Worm (Caenorhabditis elegans) whole organism, L2 larva: ENCODE results near the gene vgln-1.
A peak's percentile ranks its signal among the peaks of the same experiment; 100 is the strongest.

Experiments used
- C34F6.9 ChIP-seq: fragments of 150-350 bp; optimal IDR thresholded peaks from 2 replicates; lab custom pipeline; 2014; ENCODE audit warnings: missing biosample characterization, missing genetic modification characterization
- F13H6.1 ChIP-seq: sonication (generic microtip); optimal IDR thresholded peaks from 2 replicates; lab custom pipeline; 2016; ENCODE audit warnings: missing genetic modification characterization, missing compliant biosample characterization
- alr-1 ChIP-seq: fragments of 150-350 bp; optimal IDR thresholded peaks from 2 replicates; lab custom pipeline; 2014; ENCODE audit warnings: missing biosample characterization, missing genetic modification characterization
- ama-1 ChIP-seq: fragments of 150-350 bp; optimal IDR thresholded peaks from 2 replicates; lab custom pipeline; 2018; ENCODE audit warnings: inconsistent platforms
- blmp-1 ChIP-seq: sonication (generic microtip); optimal IDR thresholded peaks from 2 replicates; lab custom pipeline; 2017; ENCODE audit warnings: missing genetic modification characterization, mild to moderate bottlenecking, missing compliant biosample characterization, antibody characterized with exemption, moderate library complexity; ENCODE audit not compliant: insufficient read depth
- ceh-16 ChIP-seq: fragments of 150-350 bp; optimal IDR thresholded peaks from 2 replicates; lab custom pipeline; 2014; ENCODE audit warnings: missing biosample characterization, missing genetic modification characterization
- ceh-82 ChIP-seq: fragments of 150-350 bp; optimal IDR thresholded peaks from 2 replicates; lab custom pipeline; 2014; ENCODE audit warnings: missing biosample characterization, missing genetic modification characterization
- crh-2 ChIP-seq: sonication (generic microtip); optimal IDR thresholded peaks from 2 replicates; lab custom pipeline; 2017; ENCODE audit warnings: missing biosample characterization, missing genetic modification characterization
- egl-27 ChIP-seq: sonication (generic microtip); optimal IDR thresholded peaks from 3 replicates; lab custom pipeline; 2017; ENCODE audit warnings: missing biosample characterization, missing genetic modification reagents, missing genetic modification characterization
- fos-1 ChIP-seq: fragments of 150-350 bp; optimal IDR thresholded peaks from 2 replicates; lab custom pipeline; 2014; ENCODE audit warnings: missing biosample characterization, missing genetic modification characterization
- gmeb-1 ChIP-seq: fragments of 150-350 bp; optimal IDR thresholded peaks from 2 replicates; lab custom pipeline; 2014; ENCODE audit warnings: missing biosample characterization, missing genetic modification characterization
- lin-11 ChIP-seq: fragments of 150-350 bp; sonication (generic microtip); optimal IDR thresholded peaks from 2 replicates; lab custom pipeline; 2014; ENCODE audit warnings: missing biosample characterization, missing genetic modification characterization, inconsistent platforms, mixed read lengths
- lin-13 ChIP-seq: fragments of 150-350 bp; optimal IDR thresholded peaks from 2 replicates; lab custom pipeline; 2014; ENCODE audit warnings: missing biosample characterization, missing genetic modification reagents, missing genetic modification characterization
- lsy-2 ChIP-seq, 2 experiments: fragments of 150-350 bp in 1 of 2; sonication (generic microtip) in 1 of 2; optimal IDR thresholded peaks; 2 replicates each; lab custom pipeline; 2014 to 2017; ENCODE audit warnings: missing biosample characterization in 2 of 2, missing genetic modification characterization in 2 of 2
- mab-5 ChIP-seq: fragments of 150-350 bp; optimal IDR thresholded peaks from 2 replicates; lab custom pipeline; 2014; ENCODE audit warnings: missing biosample characterization, missing genetic modification characterization
- mdl-1 ChIP-seq, 2 experiments: fragments of 150-350 bp in 1 of 2; sonication (generic microtip) in 1 of 2; optimal IDR thresholded peaks; 2 replicates each; lab custom pipeline; 2017; ENCODE audit warnings: missing biosample characterization in 2 of 2, missing genetic modification characterization in 2 of 2
- nhr-10 ChIP-seq: sonication (generic microtip); optimal IDR thresholded peaks from 2 replicates; lab custom pipeline; 2017; ENCODE audit warnings: missing biosample characterization, missing genetic modification characterization
- nhr-11 ChIP-seq: fragments of 150-350 bp; optimal IDR thresholded peaks from 2 replicates; lab custom pipeline; 2014; ENCODE audit warnings: missing biosample characterization, missing genetic modification characterization
- nhr-129 ChIP-seq: fragments of 150-350 bp; optimal IDR thresholded peaks from 2 replicates; lab custom pipeline; 2014; ENCODE audit warnings: missing biosample characterization, missing genetic modification characterization
- nhr-21 ChIP-seq: fragments of 150-350 bp; optimal IDR thresholded peaks from 2 replicates; lab custom pipeline; 2014; ENCODE audit warnings: missing biosample characterization, missing genetic modification characterization
- nhr-23 ChIP-seq: fragments of 150-350 bp; optimal IDR thresholded peaks from 2 replicates; lab custom pipeline; 2014; ENCODE audit warnings: missing biosample characterization, missing genetic modification reagents, missing genetic modification characterization
- nhr-25 ChIP-seq: fragments of 150-350 bp; sonication (generic microtip); optimal IDR thresholded peaks from 3 replicates; lab custom pipeline; 2014; ENCODE audit warnings: missing biosample characterization, missing genetic modification characterization
- nhr-6 ChIP-seq: fragments of 150-350 bp; optimal IDR thresholded peaks from 2 replicates; lab custom pipeline; 2014; ENCODE audit warnings: missing biosample characterization, missing genetic modification characterization
- peb-1 ChIP-seq: fragments of 150-350 bp; optimal IDR thresholded peaks from 2 replicates; lab custom pipeline; 2014; ENCODE audit warnings: missing biosample characterization, missing genetic modification characterization
- sem-4 ChIP-seq: fragments of 150-350 bp; optimal IDR thresholded peaks from 2 replicates; lab custom pipeline; 2014; ENCODE audit warnings: missing biosample characterization, missing genetic modification reagents, missing genetic modification characterization
- skn-1 ChIP-seq: sonication (generic microtip); optimal IDR thresholded peaks from 2 replicates; lab custom pipeline; 2017; ENCODE audit warnings: missing biosample characterization, missing genetic modification characterization
- sma-3 ChIP-seq: sonication (generic microtip); optimal IDR thresholded peaks from 2 replicates; lab custom pipeline; 2016; ENCODE audit warnings: missing genetic modification reagents, missing genetic modification characterization, missing compliant biosample characterization
- sma-9 ChIP-seq, 2 experiments: fragments of 150-350 bp in 1 of 2; sonication (generic microtip) in 1 of 2; optimal IDR thresholded peaks; 2 replicates each; lab custom pipeline; 2014 to 2016; ENCODE audit warnings: missing genetic modification characterization in 2 of 2, mild to moderate bottlenecking in 1 of 2, missing biosample characterization in 1 of 2, missing compliant biosample characterization in 1 of 2, missing genetic modification reagents in 1 of 2, moderate library complexity in 1 of 2
- snpc-4 ChIP-seq: fragments of 150-350 bp; optimal IDR thresholded peaks from 2 replicates; lab custom pipeline; 2014; ENCODE audit warnings: missing biosample characterization, missing genetic modification characterization
- unc-39 ChIP-seq: fragments of 150-350 bp; optimal IDR thresholded peaks from 2 replicates; lab custom pipeline; 2014; ENCODE audit warnings: missing biosample characterization, missing genetic modification characterization
- unc-55 ChIP-seq: fragments of 150-350 bp; sonication (generic microtip); optimal IDR thresholded peaks from 3 replicates; lab custom pipeline; 2014; ENCODE audit warnings: missing biosample characterization, missing genetic modification reagents, missing genetic modification characterization
- unc-62 ChIP-seq: fragments of 150-350 bp; optimal IDR thresholded peaks from 2 replicates; lab custom pipeline; 2014; ENCODE audit warnings: missing biosample characterization, missing genetic modification reagents, missing genetic modification characterization
- ztf-1 ChIP-seq: fragments of 200-800 bp; sonication (Bioruptor generic); conservative IDR thresholded peaks from 2 replicates; pipeline ENCODE4 v1.3.6; 2022; ENCODE audit warnings: missing genetic modification characterization, missing compliant biosample characterization
- ztf-11 ChIP-seq: sonication (generic microtip); optimal IDR thresholded peaks from 2 replicates; lab custom pipeline; 2017; ENCODE audit warnings: missing biosample characterization, missing genetic modification characterization
- ztf-4 ChIP-seq: fragments of 150-350 bp; optimal IDR thresholded peaks from 2 replicates; lab custom pipeline; 2014; ENCODE audit warnings: missing biosample characterization, missing genetic modification characterization

Gene vgln-1

DNA sequence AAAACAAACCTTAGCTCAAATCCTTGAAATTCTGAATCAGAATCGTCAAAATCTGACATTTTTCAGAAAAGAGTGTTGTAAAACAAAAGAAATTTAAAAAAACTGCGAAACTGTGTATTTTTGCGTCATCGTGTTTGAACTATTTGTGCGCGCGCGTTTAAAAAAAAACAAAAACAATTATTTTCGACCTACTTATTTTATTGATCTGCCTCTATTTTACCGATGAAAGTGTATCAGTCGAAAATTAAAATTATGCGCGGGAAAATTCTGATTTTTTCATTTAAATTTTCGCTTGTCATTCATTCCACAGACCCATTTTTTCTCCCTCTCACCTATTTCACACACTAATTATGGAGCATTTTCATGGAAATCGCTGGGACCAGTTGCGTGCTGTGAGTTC lies 48.0 kb upstream of the vgln-1 start, which contains the start of the genes C05C10.7 and C05C10.5:
Gene C05C10.7, minus strand, starts transcription at position 95 of the 400 bp plus-strand sequence.
Gene C05C10.5, plus strand, starts transcription at position 164 of the 400 bp plus-strand sequence.
- TF ChIP-seq fos-1 (tag; lab: Kevin White, UChicago) (no peak), alr-1 (tag; lab: Kevin White, UChicago) (no peak), snpc-4 (no peak), nhr-23 (tag; lab: Kevin White, UChicago) (no peak), gmeb-1 (tag; lab: Kevin White, UChicago) (no peak), lin-11 (tag; lab: Kevin White, UChicago) (no peak), ztf-1 (GFP tag; lab: Robert Waterston, UW) (no peak), sma-3 (GFP tag; lab: Kevin White, UChicago) (no peak), ztf-11 (tag; lab: Kevin White, UChicago) (no peak), ceh-16 (tag; lab: Kevin White, UChicago) (no peak)

DNA sequence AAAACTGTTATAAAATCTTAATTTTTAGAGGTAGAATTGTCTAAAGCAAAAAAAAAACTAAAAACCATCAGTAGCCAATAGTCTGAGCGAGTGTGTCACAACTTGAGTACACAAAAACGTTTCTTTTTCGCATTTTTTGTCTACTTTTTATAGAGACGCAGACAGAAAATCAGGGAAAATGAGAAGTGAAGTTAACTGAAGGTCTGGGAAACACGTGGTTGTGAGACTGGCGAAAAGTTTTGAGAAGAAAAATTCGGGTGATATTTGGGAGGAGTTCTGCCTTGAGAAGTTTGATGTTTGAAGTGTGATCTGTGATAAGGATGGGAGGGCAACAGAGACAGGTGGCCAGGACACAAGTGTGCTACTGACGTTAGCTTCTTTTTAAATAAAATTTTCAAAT lies 46.7 kb upstream of the vgln-1 start:
- TF ChIP-seq gmeb-1 (tag; lab: Kevin White, UChicago): peak; percentile 67
- peak; percentile 90 for TF ChIP-seq nhr-21 (tag; lab: Kevin White, UChicago)
- TF ChIP-seq unc-55 (GFP tag; lab: Kevin White, UChicago): peak; percentile 46
- TF ChIP-seq blmp-1: peak; percentile 86
- TF ChIP-seq ztf-4 (tag; lab: Kevin White, UChicago): peak; percentile 82
- TF ChIP-seq lin-13 (GFP tag; lab: Kevin White, UChicago): peak; percentile 67
- TF ChIP-seq crh-2 (tag; lab: Kevin White, UChicago): peak; percentile 91
- TF ChIP-seq sem-4 (tag; lab: Kevin White, UChicago): peak; percentile 32
- no peak for TF ChIP-seq unc-39 (tag; lab: Kevin White, UChicago)
- peak; percentile 89 for TF ChIP-seq nhr-25 (tag; lab: Kevin White, UChicago)
- no peak for TF ChIP-seq ztf-1 (GFP tag; lab: Robert Waterston, UW)
- TF ChIP-seq fos-1 (tag; lab: Kevin White, UChicago): peak; percentile 88
- peak; percentile 92 for TF ChIP-seq C34F6.9 (tag; lab: Kevin White, UChicago)
- peak in 1 of 2 experiments; percentile 80 for TF ChIP-seq lsy-2 (tag; optimal IDR thresholded peaks at IDR 0.05; lab: Kevin White, UChicago)
- peak; percentile 93 for TF ChIP-seq nhr-10 (tag; lab: Kevin White, UChicago)
- peak; percentile 82 for TF ChIP-seq sma-3 (GFP tag; lab: Kevin White, UChicago)
- TF ChIP-seq nhr-6 (tag; lab: Kevin White, UChicago): peak; percentile 44
- TF ChIP-seq ceh-82 (tag; lab: Kevin White, UChicago): no peak
- TF ChIP-seq sma-9 (GFP tag; optimal IDR thresholded peaks at IDR 0.05; lab: Kevin White, UChicago): peak; percentile 91
- no peak for TF ChIP-seq sma-9 (tag; optimal IDR thresholded peaks at IDR 0.05; lab: Kevin White, UChicago)
- peak; percentile 34 for TF ChIP-seq egl-27 (tag; lab: Kevin White, UChicago)
- no peak for TF ChIP-seq unc-62
- TF ChIP-seq ama-1 (lab: Kevin White, UChicago): peak; percentile 62
- no peak for TF ChIP-seq skn-1 (tag; lab: Kevin White, UChicago)
- TF ChIP-seq F13H6.1 (tag; lab: Kevin White, UChicago): peak; percentile 83
- no peak for TF ChIP-seq mab-5 (tag; lab: Kevin White, UChicago)
- no peak for TF ChIP-seq ztf-11 (tag; lab: Kevin White, UChicago)
- TF ChIP-seq snpc-4: peak; percentile 28
- TF ChIP-seq nhr-129 (tag; lab: Kevin White, UChicago): peak; percentile 94
- peak in 1 of 2 experiments; percentile 90 for TF ChIP-seq mdl-1 (tag; optimal IDR thresholded peaks at IDR 0.05; lab: Kevin White, UChicago)
- TF ChIP-seq peb-1 (tag; lab: Kevin White, UChicago): no peak

DNA sequence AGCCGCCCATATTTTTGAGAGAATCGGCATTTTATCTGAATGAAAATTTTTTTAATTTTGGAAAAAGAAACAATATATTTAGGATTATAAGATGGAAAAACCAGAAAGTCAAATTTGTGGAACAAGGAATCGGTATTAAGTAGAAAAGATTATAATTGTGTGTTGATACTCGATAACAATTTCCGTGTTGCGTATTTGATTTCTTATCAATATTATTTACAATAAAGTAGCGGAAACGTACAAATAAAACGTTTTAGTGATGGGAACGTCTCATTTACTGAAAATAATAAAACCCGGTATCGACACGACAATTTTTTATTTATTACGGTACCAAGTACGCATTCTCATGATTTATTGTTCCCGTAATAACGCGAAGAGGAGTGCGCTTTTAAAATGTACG lies 46.0 kb upstream of the vgln-1 start, which contains the start of gene C05C10.3:
Gene C05C10.3, minus strand, starts transcription at position 35 of the 400 bp plus-strand sequence.
- TF ChIP-seq nhr-11 (tag; lab: Kevin White, UChicago) (no peak), ztf-1 (GFP tag; lab: Robert Waterston, UW) (no peak), unc-39 (tag; lab: Kevin White, UChicago) (no peak)
- TF ChIP-seq, all 48 proteins: peak for 0

DNA sequence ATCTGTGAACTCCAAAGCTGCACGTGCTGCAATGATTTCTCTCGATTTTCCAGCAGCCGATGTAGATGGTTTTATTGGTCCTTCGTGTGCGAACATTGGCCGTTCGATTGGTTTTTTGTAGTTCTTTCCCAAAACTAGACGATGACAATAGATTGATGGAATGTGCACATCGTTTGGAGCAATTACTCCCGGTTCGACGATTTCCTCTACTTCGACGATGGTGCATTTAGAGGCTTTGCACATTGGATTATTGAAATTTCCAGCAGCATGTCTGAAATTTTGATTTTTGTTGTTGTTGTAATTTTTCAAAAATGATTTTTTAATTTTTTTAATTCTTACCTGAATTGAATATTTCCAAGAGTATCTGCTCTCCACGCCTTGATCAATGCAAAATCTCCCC lies 44.8 kb upstream of the vgln-1 start:
- TF ChIP-seq unc-39 (tag; lab: Kevin White, UChicago): no peak
- peak; percentile 17 for TF ChIP-seq lin-13 (GFP tag; lab: Kevin White, UChicago)
